Worm (Caenorhabditis elegans): Measurements from ENCODE around the gene C16C8.5.
"Not testable (repeated sequence)": the region's sequence is repeated elsewhere in the genome, so short reads cannot be mapped to it uniquely, and the experiment has no call there.

DNA sequence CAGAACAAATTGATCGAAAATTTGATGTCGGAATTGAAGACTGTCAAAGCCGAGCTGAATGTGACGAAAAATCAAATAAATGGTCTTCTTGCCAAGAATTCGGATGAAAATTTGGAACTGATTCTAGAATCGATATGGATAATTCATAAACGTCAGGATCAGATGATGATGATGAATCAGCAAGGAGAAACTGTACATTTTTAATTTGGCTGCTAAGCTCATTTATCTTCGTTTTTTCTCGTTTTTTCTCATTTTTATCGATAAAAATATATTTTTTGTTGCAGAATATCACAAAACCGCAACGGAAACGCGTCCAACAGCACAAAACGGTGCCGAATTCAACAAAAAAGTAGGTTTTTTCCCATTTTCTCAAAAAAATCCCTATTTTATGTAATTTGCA lies 4.3 kb upstream of the C16C8.5 start, which contains the start of gene C16C8.14:
- TF ChIP-seq fos-1 (tag; optimal IDR thresholded peaks at IDR 0.05); ama-1 (optimal IDR thresholded peaks at IDR 0.05); unc-62 (GFP tag; optimal IDR thresholded peaks at IDR 0.05); snpc-4 (tag; optimal IDR thresholded peaks at IDR 0.05); mab-5 (tag; optimal IDR thresholded peaks at IDR 0.05); skn-1 (tag; optimal IDR thresholded peaks at IDR 0.05); zag-1 (tag; optimal IDR thresholded peaks at IDR 0.05); blmp-1 (tag; optimal IDR thresholded peaks at IDR 0.05; ENCODE audit: insufficient read depth); lin-13 (GFP tag; optimal IDR thresholded peaks at IDR 0.05): not testable (repeated sequence)

All from whole organism, L2 larva.